Worm (Caenorhabditis elegans): ENCODE data around the gene oac-14.

DNA sequence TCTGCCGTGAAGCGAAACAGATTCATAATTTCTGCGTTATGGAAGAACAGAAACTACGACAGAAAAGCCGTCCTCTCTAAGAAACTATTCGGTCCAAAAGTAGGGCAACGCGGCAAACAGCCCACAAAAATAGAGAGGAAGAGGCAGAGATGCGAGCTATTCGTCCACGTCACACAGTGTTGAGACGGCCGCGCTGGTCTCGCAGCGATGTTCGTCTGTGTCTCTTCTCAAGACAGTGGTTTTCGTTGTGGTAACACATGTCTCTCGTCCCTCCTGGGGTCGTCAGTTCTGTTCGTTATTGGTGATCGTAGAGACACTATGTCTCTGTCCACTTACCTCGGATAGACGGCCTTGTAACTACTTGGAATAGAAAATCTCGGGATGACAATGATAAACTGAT is 16.9 kb upstream of the oac-14 start, which contains the start of gene erd-2.1:
- no peak for TF ChIP-seq dao-5 (tag; optimal IDR thresholded peaks at IDR 0.05)
- TF ChIP-seq him-1 (tag; optimal IDR thresholded peaks at IDR 0.05), result peak; percentile 69
- no peak for TF ChIP-seq W03F9.2 (tag; optimal IDR thresholded peaks at IDR 0.05)
